Fruit fly (Drosophila melanogaster) S2 (cell line): Measurements from ENCODE around the gene CG15629.

Experiments used
- CG8478 ChIP-seq: fragments of >200 bp; optimal IDR thresholded peaks from 2 replicates; lab custom pipeline; 2018
- CTCF ChIP-seq, 2 experiments: fragments of >200 bp; optimal IDR thresholded peaks; 2 replicates each; lab custom pipeline; 2018

DNA sequence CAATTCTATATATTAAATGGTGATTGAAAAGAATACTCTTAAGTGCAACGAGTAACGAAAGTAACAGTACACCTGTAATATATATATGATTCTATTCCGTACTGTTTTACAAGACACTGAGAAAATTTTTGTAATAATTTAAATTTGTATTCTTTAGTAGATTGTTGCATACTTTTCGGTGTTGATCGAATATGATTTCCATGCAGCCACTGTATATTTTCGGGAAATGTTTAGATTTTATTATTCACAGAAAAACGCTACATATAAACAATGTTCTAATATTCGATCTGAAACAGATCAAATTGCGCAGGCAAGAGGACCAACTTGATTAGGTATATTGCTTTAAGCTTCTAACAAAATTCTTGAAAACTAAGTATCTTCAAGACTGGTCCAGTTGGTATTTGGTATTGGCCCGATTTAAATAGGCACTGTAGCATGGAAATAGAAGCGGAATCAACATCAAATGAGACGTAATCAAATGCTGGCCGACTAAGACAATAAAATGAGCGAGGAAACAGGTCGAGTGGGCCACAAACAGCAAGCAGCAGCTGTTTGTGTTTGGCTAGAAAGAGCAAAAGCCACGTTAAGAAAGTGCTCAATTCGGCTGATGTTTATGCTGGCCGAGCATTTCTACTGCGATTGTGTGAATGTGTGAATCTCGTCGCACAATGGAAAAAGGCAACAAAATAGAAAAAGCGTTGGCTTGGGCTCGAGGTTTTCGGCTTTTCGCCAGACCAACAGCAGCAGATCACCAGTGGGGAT lies at the start of gene CG15629:
- TF ChIP-seq CG8478: no peak
- TF ChIP-seq CTCF (optimal IDR thresholded peaks at IDR 0.05; lab: Kevin White, UChicago): no peak
